Worm (Caenorhabditis elegans) whole organism, young adult: ENCODE results near the gene ZK616.5.
A peak's percentile ranks its signal among the peaks of the same experiment; 100 is the strongest.

Experiments
- B0261.1 ChIP-seq: sonication (generic microtip); optimal IDR thresholded peaks from 2 replicates; lab custom pipeline; 2016; ENCODE audit warnings: mild to moderate bottlenecking, missing genetic modification characterization, moderate library complexity, missing compliant biosample characterization
- F10E7.11 ChIP-seq: sonication (generic microtip); optimal IDR thresholded peaks from 2 replicates; lab custom pipeline; 2017; ENCODE audit warnings: mild to moderate bottlenecking, missing genetic modification characterization, moderate library complexity, missing compliant biosample characterization
- F22D6.2 ChIP-seq: sonication (generic microtip); optimal IDR thresholded peaks from 2 replicates; lab custom pipeline; 2016; ENCODE audit warnings: mild to moderate bottlenecking, missing genetic modification characterization, missing compliant biosample characterization
- F23B12.7 ChIP-seq: sonication (generic microtip); optimal IDR thresholded peaks from 2 replicates; lab custom pipeline; 2017; ENCODE audit warnings: missing genetic modification characterization, mild to moderate bottlenecking, missing compliant biosample characterization, antibody characterized with exemption, moderate library complexity; ENCODE audit not compliant: insufficient read depth
- F37B4.10 ChIP-seq: fragments of 200-800 bp; sonication (Bioruptor generic); IDR thresholded peaks from 2 replicates; pipeline ENCODE4 v1.3.6; 2022; ENCODE audit warnings: missing genetic modification characterization, missing compliant biosample characterization
- Y53G8AR.9 ChIP-seq: fragments of 200-800 bp; sonication (Bioruptor generic); conservative IDR thresholded peaks from 2 replicates; pipeline ENCODE4 v1.3.6; 2022; ENCODE audit warnings: missing genetic modification reagents, missing genetic modification characterization, missing compliant biosample characterization
- Y67H2A.10 ChIP-seq: fragments of 200-800 bp; sonication (Bioruptor generic); conservative IDR thresholded peaks from 2 replicates; pipeline ENCODE4 v1.3.6; 2022; ENCODE audit warnings: missing genetic modification reagents, missing genetic modification characterization, missing compliant biosample characterization
- Y95B8A.8 ChIP-seq: fragments of 200-800 bp; sonication (Bioruptor generic); IDR thresholded peaks from 2 replicates; pipeline ENCODE4 v1.3.6; 2022; ENCODE audit warnings: missing genetic modification reagents, missing genetic modification characterization, missing compliant biosample characterization
- aptf-2 ChIP-seq: fragments of 200-800 bp; sonication (Bioruptor generic); conservative IDR thresholded peaks from 2 replicates; pipeline ENCODE4 v1.3.6; 2022; ENCODE audit warnings: missing genetic modification reagents, missing genetic modification characterization, missing compliant biosample characterization
- athp-1 ChIP-seq: sonication (generic microtip); optimal IDR thresholded peaks from 2 replicates; lab custom pipeline; 2017; ENCODE audit warnings: mild to moderate bottlenecking, missing genetic modification characterization, missing compliant biosample characterization
- attf-3 ChIP-seq: fragments of 200-800 bp; sonication (Bioruptor generic); conservative IDR thresholded peaks from 2 replicates; pipeline ENCODE4 v1.3.6; 2022; ENCODE audit warnings: missing genetic modification reagents, missing genetic modification characterization, missing compliant biosample characterization
- attf-6 ChIP-seq: fragments of 200-800 bp; sonication (Bioruptor generic); IDR thresholded peaks from 2 replicates; pipeline ENCODE4 v1.3.6; 2022; ENCODE audit warnings: missing genetic modification reagents, missing genetic modification characterization, missing compliant biosample characterization
- bed-2 ChIP-seq: fragments of 200-800 bp; sonication (Bioruptor generic); IDR thresholded peaks from 2 replicates; pipeline ENCODE4 v1.3.6; 2022; ENCODE audit warnings: missing genetic modification reagents, missing genetic modification characterization, missing compliant biosample characterization
- ccch-3 ChIP-seq: fragments of 200-800 bp; sonication (Bioruptor generic); optimal IDR thresholded peaks from 2 replicates; lab custom pipeline; 2018; ENCODE audit warnings: mild to moderate bottlenecking, missing genetic modification characterization, missing compliant biosample characterization
- cebp-2 ChIP-seq: fragments of 200-800 bp; sonication (Bioruptor generic); IDR thresholded peaks from 2 replicates; pipeline ENCODE4 v1.3.6; 2022; ENCODE audit warnings: missing genetic modification characterization, missing compliant biosample characterization
- ceh-100 ChIP-seq: fragments of 200-800 bp; sonication (Bioruptor generic); IDR thresholded peaks from 2 replicates; pipeline ENCODE4 v1.3.6; 2022; ENCODE audit warnings: missing genetic modification reagents, missing genetic modification characterization, missing compliant biosample characterization
- ceh-27 ChIP-seq: fragments of 200-800 bp; sonication (Bioruptor generic); optimal IDR thresholded peaks from 2 replicates; lab custom pipeline; 2018; ENCODE audit warnings: mild to moderate bottlenecking, missing genetic modification characterization, moderate library complexity, missing compliant biosample characterization
- ceh-58 ChIP-seq: fragments of 200-800 bp; sonication (Bioruptor generic); IDR thresholded peaks from 2 replicates; pipeline ENCODE4 v1.3.6; 2022; ENCODE audit warnings: missing genetic modification characterization, missing compliant biosample characterization
- die-1 ChIP-seq: sonication (generic microtip); optimal IDR thresholded peaks from 2 replicates; lab custom pipeline; 2016; ENCODE audit warnings: missing genotype, mild to moderate bottlenecking, missing genetic modification characterization, missing compliant biosample characterization
- dox-1 ChIP-seq: fragments of 200-800 bp; sonication (Bioruptor generic); IDR thresholded peaks from 2 replicates; pipeline ENCODE4 v1.3.6; 2022; ENCODE audit warnings: missing genetic modification reagents, missing genetic modification characterization, missing compliant biosample characterization
- efl-1 ChIP-seq: fragments of 150-350 bp; optimal IDR thresholded peaks from 2 replicates; lab custom pipeline; 2014; ENCODE audit warnings: missing biosample characterization, missing genetic modification reagents, missing genetic modification characterization
- egl-44 ChIP-seq: fragments of 200-800 bp; sonication (Bioruptor generic); IDR thresholded peaks from 2 replicates; pipeline ENCODE4 v1.3.6; 2022; ENCODE audit warnings: missing genetic modification reagents, missing genetic modification characterization, missing compliant biosample characterization
- ekl-4 ChIP-seq: fragments of 200-800 bp; sonication (Bioruptor generic); IDR thresholded peaks from 2 replicates; pipeline ENCODE4 v1.3.6; 2022; ENCODE audit warnings: missing genetic modification reagents, missing genetic modification characterization, missing compliant biosample characterization
- fkh-3 ChIP-seq: sonication (generic microtip); optimal IDR thresholded peaks from 2 replicates; lab custom pipeline; 2016; ENCODE audit warnings: mild to moderate bottlenecking, missing genetic modification characterization, missing compliant biosample characterization
- gei-17 ChIP-seq: fragments of 200-800 bp; sonication (Bioruptor generic); optimal IDR thresholded peaks from 2 replicates; lab custom pipeline; 2018; ENCODE audit warnings: mild to moderate bottlenecking, missing genetic modification characterization, missing compliant biosample characterization
- hlh-12 ChIP-seq: sonication (generic microtip); optimal IDR thresholded peaks from 2 replicates; lab custom pipeline; 2016; ENCODE audit warnings: missing genetic modification characterization, missing compliant biosample characterization
- hmg-1.2 ChIP-seq: fragments of 200-800 bp; sonication (Bioruptor generic); IDR thresholded peaks from 2 replicates; pipeline ENCODE4 v1.3.6; 2022; ENCODE audit warnings: missing genetic modification reagents, missing genetic modification characterization, missing compliant biosample characterization
- hmg-20 ChIP-seq: fragments of 200-800 bp; sonication (Bioruptor generic); IDR thresholded peaks from 2 replicates; pipeline ENCODE4 v1.3.6; 2022; ENCODE audit warnings: missing genetic modification reagents, missing genetic modification characterization, missing compliant biosample characterization
- hrde-1 ChIP-seq: sonication (generic microtip); optimal IDR thresholded peaks from 2 replicates; lab custom pipeline; 2016; ENCODE audit warnings: missing genetic modification characterization, mild to moderate bottlenecking, missing compliant biosample characterization, moderate library complexity, missing genotype, missing genetic modification reagents, borderline replicate concordance
- lag-1 ChIP-seq: fragments of 200-800 bp; sonication (Bioruptor generic); IDR thresholded peaks from 2 replicates; pipeline ENCODE4 v1.3.6; 2022; ENCODE audit warnings: missing genetic modification reagents, missing genetic modification characterization, missing compliant biosample characterization
- let-526 ChIP-seq: fragments of 200-800 bp; sonication (Bioruptor generic); IDR thresholded peaks from 2 replicates; pipeline ENCODE4 v1.3.6; 2022; ENCODE audit warnings: missing genetic modification reagents, missing genetic modification characterization, missing compliant biosample characterization
- lin-35 ChIP-seq, 3 experiments: fragments of 150-350 bp in 2 of 3; sonication (generic microtip) in 1 of 3; optimal IDR thresholded peaks; 2 replicates each; lab custom pipeline; 2014 to 2018; ENCODE audit warnings: missing biosample characterization in 3 of 3, missing genetic modification characterization in 3 of 3, missing genetic modification reagents in 3 of 3
- lin-40 ChIP-seq: sonication (generic microtip); optimal IDR thresholded peaks from 2 replicates; lab custom pipeline; 2016; ENCODE audit warnings: missing genetic modification characterization, mild to moderate bottlenecking, missing compliant biosample characterization, missing genotype, missing genetic modification reagents
- lir-1 ChIP-seq: fragments of 200-800 bp; sonication (Bioruptor generic); conservative IDR thresholded peaks from 2 replicates; pipeline ENCODE4 v1.3.6; 2022; ENCODE audit warnings: missing genetic modification reagents, missing genetic modification characterization, missing compliant biosample characterization
- lsl-1 ChIP-seq: fragments of 200-800 bp; sonication (Bioruptor generic); optimal IDR thresholded peaks from 2 replicates; lab custom pipeline; 2018; ENCODE audit warnings: mild to moderate bottlenecking, missing genetic modification characterization, moderate library complexity, missing compliant biosample characterization
- madf-3 ChIP-seq: fragments of 200-800 bp; sonication (Bioruptor generic); IDR thresholded peaks from 2 replicates; pipeline ENCODE4 v1.3.6; 2022; ENCODE audit warnings: missing genetic modification reagents, missing genetic modification characterization, missing compliant biosample characterization
- mcd-1 ChIP-seq: fragments of 200-800 bp; sonication (Bioruptor generic); IDR thresholded peaks from 2 replicates; pipeline ENCODE4 v1.3.6; 2022; ENCODE audit warnings: missing genetic modification reagents, missing genetic modification characterization, missing compliant biosample characterization
- mes-4 ChIP-seq: sonication (generic microtip); optimal IDR thresholded peaks from 2 replicates; lab custom pipeline; 2016; ENCODE audit warnings: missing genotype, missing genetic modification characterization, missing compliant biosample characterization
- nhr-179 ChIP-seq: sonication (generic microtip); optimal IDR thresholded peaks from 2 replicates; lab custom pipeline; 2016; ENCODE audit warnings: mild to moderate bottlenecking, missing genetic modification characterization, missing compliant biosample characterization
- pha-4 ChIP-seq: fragments of 150-350 bp; sonication (generic microtip); optimal IDR thresholded peaks from 2 replicates; lab custom pipeline; 2014; ENCODE audit warnings: missing biosample characterization, missing genetic modification reagents, missing genetic modification characterization
- repo-1 ChIP-seq: sonication (generic microtip); optimal IDR thresholded peaks from 2 replicates; lab custom pipeline; 2017; ENCODE audit warnings: mild to moderate bottlenecking, missing genetic modification characterization, missing compliant biosample characterization
- sea-2 ChIP-seq: fragments of 200-800 bp; sonication (Bioruptor generic); IDR thresholded peaks from 2 replicates; pipeline ENCODE4 v1.3.6; 2022; ENCODE audit warnings: missing genetic modification characterization, missing compliant biosample characterization
- snpc-1.3 ChIP-seq: sonication (generic microtip); optimal IDR thresholded peaks from 2 replicates; lab custom pipeline; 2017; ENCODE audit warnings: missing genetic modification characterization, mild to moderate bottlenecking, missing compliant biosample characterization, antibody characterized with exemption, moderate library complexity, missing genotype, missing genetic modification reagents; ENCODE audit not compliant: insufficient read depth
- sptf-2 ChIP-seq: fragments of 200-800 bp; sonication (Bioruptor generic); optimal IDR thresholded peaks from 2 replicates; lab custom pipeline; 2018; ENCODE audit warnings: mild to moderate bottlenecking, missing genetic modification characterization, missing compliant biosample characterization
- tlf-1 ChIP-seq: fragments of 200-800 bp; sonication (Bioruptor generic); optimal IDR thresholded peaks from 2 replicates; lab custom pipeline; 2018; ENCODE audit warnings: mild to moderate bottlenecking, missing genetic modification characterization, missing compliant biosample characterization
- ztf-18 ChIP-seq: sonication (generic microtip); optimal IDR thresholded peaks from 2 replicates; lab custom pipeline; 2016; ENCODE audit warnings: missing genotype, mild to moderate bottlenecking, missing genetic modification characterization, missing compliant biosample characterization
- ztf-28 ChIP-seq: fragments of 200-800 bp; sonication (Bioruptor generic); IDR thresholded peaks from 2 replicates; pipeline ENCODE4 v1.3.6; 2022; ENCODE audit warnings: missing genetic modification reagents, missing genetic modification characterization, missing compliant biosample characterization
- ztf-6 ChIP-seq: fragments of 200-800 bp; sonication (Bioruptor generic); IDR thresholded peaks from 2 replicates; pipeline ENCODE4 v1.3.6; 2022; ENCODE audit warnings: missing genetic modification reagents, missing genetic modification characterization, missing compliant biosample characterization

Gene ZK616.5

ce11 chrIV:5393566-5393965 is 1.8 kb downstream of the ZK616.5 start (continued):
- no peak for TF ChIP-seq lin-40 (tag; lab: Kevin White, UChicago)
- no peak for TF ChIP-seq lsl-1 (GFP tag; lab: Kevin White, UChicago)
- TF ChIP-seq mcd-1 (GFP tag; lab: Robert Waterston, UW): no peak
- TF ChIP-seq ceh-58 (GFP tag; lab: Robert Waterston, UW): no peak
- peak; percentile 1 for TF ChIP-seq tlf-1 (GFP tag; lab: Kevin White, UChicago)
- no peak for TF ChIP-seq ztf-18
- TF ChIP-seq repo-1 (tag; lab: Kevin White, UChicago): no peak
- TF ChIP-seq lag-1: no peak

- TF ChIP-seq attf-3 (no peak), ceh-27 (GFP tag; lab: Kevin White, UChicago) (no peak), bed-2 (no peak), ceh-100 (GFP tag; lab: Robert Waterston, UW) (0 out of 2 replicates have a peak, but pooled peaks have one; percentile 22), nhr-179 (tag; lab: Kevin White, UChicago) (no peak), ekl-4 (GFP tag; lab: Robert Waterston, UW) (peak; percentile 83), attf-6 (GFP tag; lab: Robert Waterston, UW) (no peak), efl-1 (GFP tag; lab: Kevin White, UChicago) (peak; percentile 16), let-526 (GFP tag; lab: Robert Waterston, UW) (no peak), ztf-28 (GFP tag; lab: Robert Waterston, UW) (no peak), F23B12.7 (peak; percentile 34), madf-3 (GFP tag; lab: Robert Waterston, UW) (peak; percentile 64; the same call in 1 of the 2 replicates), Y67H2A.10 (GFP tag; lab: Robert Waterston, UW) (no peak), lin-35 (GFP tag; optimal IDR thresholded peaks at IDR 0.05; lab: Kevin White, UChicago) (peak in 2 of 3 experiments; percentile 33 to 79), sptf-2 (no peak), hmg-1.2 (GFP tag; lab: Robert Waterston, UW) (peak; percentile 40; the same call in 1 of the 2 replicates), repo-1 (tag; lab: Kevin White, UChicago) (no peak), snpc-1.3 (peak; percentile 18), mes-4 (no peak), gei-17 (GFP tag; lab: Kevin White, UChicago) (peak; percentile 16), Y95B8A.8 (GFP tag; lab: Robert Waterston, UW) (no peak), dox-1 (peak; percentile 83), B0261.1 (tag; lab: Kevin White, UChicago) (no peak), F22D6.2 (no peak), aptf-2 (GFP tag; lab: Robert Waterston, UW) (no peak), hrde-1 (no peak), tlf-1 (GFP tag; lab: Kevin White, UChicago) (no peak), sea-2 (GFP tag; lab: Robert Waterston, UW) (no peak), egl-44 (GFP tag; lab: Robert Waterston, UW) (no peak), die-1 (tag; lab: Kevin White, UChicago) (no peak), hmg-20 (GFP tag; lab: Robert Waterston, UW) (no peak), athp-1 (no peak), F37B4.10 (no peak), ztf-6 (GFP tag; lab: Robert Waterston, UW) (no peak), cebp-2 (GFP tag; lab: Robert Waterston, UW) (no peak), Y53G8AR.9 (GFP tag; lab: Robert Waterston, UW) (peak; percentile 80; the same call in 1 of the 2 replicates), F10E7.11 (tag; lab: Kevin White, UChicago) (no peak), pha-4 (peak; percentile 0), hlh-12 (tag; lab: Kevin White, UChicago) (no peak), fkh-3 (no peak), lir-1 (GFP tag; lab: Robert Waterston, UW) (peak; percentile 34; the same call in 1 of the 2 replicates), ccch-3 (GFP tag; lab: Kevin White, UChicago) (no peak)
Measured at ce11 chrIV:5394687-5395086, 3.0 kb downstream of the ZK616.5 start, which contains the start of the genes perm-3 and swsn-6. Gene perm-3, minus strand, starts transcription at chrIV:5394804. Gene swsn-6, plus strand, starts transcription at chrIV:5395033.
